Fruit fly (Drosophila melanogaster) whole organism, embryonic: ENCODE measurements around the gene CG4629.

Experiments used
- Atf6 ChIP-seq: fragments of 200-800 bp; sonication (Bioruptor generic); IDR thresholded peaks from 2 replicates; pipeline ENCODE4 v1.3.6; 2022; ENCODE audit warnings: missing biosample characterization, missing genetic modification characterization
- B-H1 ChIP-seq: fragments of 200-800 bp; sonication (Bioruptor generic); IDR thresholded peaks from 3 replicates; pipeline ENCODE4 v1.3.6; 2022; ENCODE audit warnings: missing biosample characterization, missing genetic modification characterization
- Bgb ChIP-seq: fragments of 200-800 bp; sonication (Bioruptor generic); IDR thresholded peaks from 2 replicates; pipeline ENCODE4 v1.3.6; 2022; ENCODE audit warnings: missing biosample characterization, missing genetic modification characterization; ENCODE audit not compliant: partially characterized antibody
- CG11695 ChIP-seq: fragments of 200-800 bp; sonication (Bioruptor generic); IDR thresholded peaks from 3 replicates; pipeline ENCODE4 v1.3.6; 2022; ENCODE audit warnings: missing biosample characterization, missing genetic modification characterization
- CG11696 ChIP-seq: fragments of 200-800 bp; sonication (Bioruptor generic); IDR thresholded peaks from 2 replicates; pipeline ENCODE4 v1.3.6; 2022; ENCODE audit warnings: missing biosample characterization, missing genetic modification characterization
- CG12155 ChIP-seq: fragments of 200-800 bp; sonication (Bioruptor generic); optimal IDR thresholded peaks from 3 replicates; lab custom pipeline; 2016; ENCODE audit warnings: missing biosample characterization, missing genetic modification characterization
- CG1233 ChIP-seq: fragments of 200-800 bp; sonication (Bioruptor generic); optimal IDR thresholded peaks from 4 replicates; lab custom pipeline; 2018; ENCODE audit warnings: missing biosample characterization, mild to moderate bottlenecking, missing genetic modification characterization
- CG12942 ChIP-seq: fragments of 200-800 bp; sonication (Bioruptor generic); optimal IDR thresholded peaks from 3 replicates; lab custom pipeline; 2016; ENCODE audit warnings: missing biosample characterization, missing genetic modification characterization
- CG15479 ChIP-seq: fragments of 200-800 bp; sonication (Bioruptor generic); optimal IDR thresholded peaks from 3 replicates; lab custom pipeline; 2019; ENCODE audit warnings: missing biosample characterization, mild to moderate bottlenecking, missing genetic modification characterization, moderate library complexity
- CG17328 ChIP-seq: fragments of 200-800 bp; sonication (Bioruptor generic); IDR thresholded peaks from 2 replicates; pipeline ENCODE4 v1.3.6; 2022; ENCODE audit warnings: missing biosample characterization, missing genetic modification characterization
- CG17568 ChIP-seq: fragments of 200-800 bp; sonication (Bioruptor generic); optimal IDR thresholded peaks from 2 replicates; lab custom pipeline; 2018; ENCODE audit warnings: missing biosample characterization, mild to moderate bottlenecking, missing genetic modification characterization, moderate library complexity
- CG18011 ChIP-seq: fragments of 200-800 bp; sonication (Bioruptor generic); optimal IDR thresholded peaks from 2 replicates; lab custom pipeline; 2017; ENCODE audit warnings: missing biosample characterization, missing genetic modification characterization, mild to moderate bottlenecking, moderate library complexity, missing genotype
- CG3065 ChIP-seq: fragments of 200-800 bp; sonication (Bioruptor generic); optimal IDR thresholded peaks from 2 replicates; lab custom pipeline; 2016; ENCODE audit warnings: missing biosample characterization, missing genetic modification characterization
- CG3163 ChIP-seq: fragments of 200-800 bp; sonication (Bioruptor generic); optimal IDR thresholded peaks from 3 replicates; lab custom pipeline; 2016; ENCODE audit warnings: missing biosample characterization, missing genetic modification characterization
- CG3281 ChIP-seq: fragments of 200-800 bp; sonication (Bioruptor generic); optimal IDR thresholded peaks from 3 replicates; lab custom pipeline; 2017; ENCODE audit warnings: missing biosample characterization, mild to moderate bottlenecking, missing genetic modification characterization
- CG4730 ChIP-seq: fragments of 200-800 bp; sonication (Bioruptor generic); IDR thresholded peaks from 2 replicates; pipeline ENCODE4 v1.3.6; 2022; ENCODE audit warnings: missing biosample characterization, missing genetic modification characterization
- CG6791 ChIP-seq: fragments of 200-800 bp; sonication (Bioruptor generic); IDR thresholded peaks from 3 replicates; pipeline ENCODE4 v1.3.6; 2022; ENCODE audit warnings: missing biosample characterization, missing genetic modification characterization; ENCODE audit not compliant: partially characterized antibody
- CG8359 ChIP-seq: fragments of 200-800 bp; sonication (Bioruptor generic); optimal IDR thresholded peaks from 2 replicates; lab custom pipeline; 2017; ENCODE audit warnings: missing biosample characterization, mild to moderate bottlenecking, missing genetic modification characterization, borderline replicate concordance
- CHES-1-like ChIP-seq: fragments of 200-800 bp; sonication (Bioruptor generic); optimal IDR thresholded peaks from 2 replicates; lab custom pipeline; 2016; ENCODE audit warnings: missing biosample characterization, missing genetic modification characterization
- Dp ChIP-seq: fragments of 200-800 bp; sonication (Bioruptor generic); optimal IDR thresholded peaks from 2 replicates; lab custom pipeline; 2018; ENCODE audit warnings: missing biosample characterization, mild to moderate bottlenecking, missing genetic modification characterization, moderate library complexity
- Dref ChIP-seq: fragments of 200-800 bp; sonication (Bioruptor generic); IDR thresholded peaks from 2 replicates; pipeline ENCODE4 v1.3.6; 2022; ENCODE audit warnings: missing biosample characterization, missing genetic modification characterization
- Drgx ChIP-seq: fragments of 200-800 bp; sonication (Bioruptor generic); IDR thresholded peaks from 2 replicates; pipeline ENCODE4 v1.3.6; 2022; ENCODE audit warnings: missing biosample characterization, missing genetic modification characterization
- Gsc ChIP-seq: fragments of 200-800 bp; sonication (Bioruptor generic); IDR thresholded peaks from 2 replicates; pipeline ENCODE4 v1.3.6; 2022; ENCODE audit warnings: missing biosample characterization, missing genetic modification characterization
- H2.0 ChIP-seq: fragments of 200-800 bp; sonication (Bioruptor generic); IDR thresholded peaks from 2 replicates; pipeline ENCODE4 v1.3.6; 2022; ENCODE audit warnings: missing biosample characterization, missing genetic modification characterization
- HHEX ChIP-seq: fragments of 200-800 bp; sonication (Bioruptor generic); optimal IDR thresholded peaks from 3 replicates; lab custom pipeline; 2017; ENCODE audit warnings: missing biosample characterization, mild to moderate bottlenecking, missing genetic modification characterization, missing genetic modification reagents
- Lhr ChIP-seq: fragments of 200-800 bp; sonication (Bioruptor generic); optimal IDR thresholded peaks from 3 replicates; lab custom pipeline; 2017; ENCODE audit warnings: mild to moderate bottlenecking, missing biosample characterization, missing genetic modification reagents, missing genetic modification characterization
- Lpt ChIP-seq: fragments of >200 bp; optimal IDR thresholded peaks from 2 replicates; lab custom pipeline; 2018; ENCODE audit warnings: missing biosample characterization, missing genetic modification characterization
- MTF-1 ChIP-seq: fragments of 200-800 bp; sonication (Bioruptor generic); optimal IDR thresholded peaks from 2 replicates; lab custom pipeline; 2018; ENCODE audit warnings: missing biosample characterization, mild to moderate bottlenecking, missing genetic modification characterization, borderline replicate concordance
- Opbp ChIP-seq: fragments of 200-800 bp; sonication (Bioruptor generic); IDR thresholded peaks from 3 replicates; pipeline ENCODE4 v1.3.6; 2022; ENCODE audit warnings: missing biosample characterization, missing genetic modification characterization; ENCODE audit not compliant: partially characterized antibody
- Sry-δ ChIP-seq: fragments of 200-800 bp; sonication (Bioruptor generic); optimal IDR thresholded peaks from 2 replicates; lab custom pipeline; 2016; ENCODE audit warnings: missing biosample characterization, missing genetic modification characterization
- Taf1 ChIP-seq: fragments of 200-800 bp; sonication (Bioruptor generic); IDR thresholded peaks from 2 replicates; pipeline ENCODE4 v1.3.6; 2022; ENCODE audit warnings: missing biosample characterization, missing genetic modification characterization
- Usf ChIP-seq: fragments of 200-800 bp; sonication (Bioruptor generic); optimal IDR thresholded peaks from 2 replicates; lab custom pipeline; 2017; ENCODE audit warnings: missing genotype, missing biosample characterization, missing genetic modification characterization
- ara ChIP-seq: fragments of 200-800 bp; sonication (Bioruptor generic); IDR thresholded peaks from 2 replicates; pipeline ENCODE4 v1.3.6; 2022; ENCODE audit warnings: missing biosample characterization, missing genetic modification characterization
- dysf ChIP-seq: fragments of 200-800 bp; sonication (Bioruptor generic); IDR thresholded peaks from 3 replicates; pipeline ENCODE4 v1.3.6; 2022; ENCODE audit warnings: missing biosample characterization, missing genetic modification characterization
- exex ChIP-seq: fragments of 200-800 bp; sonication (Bioruptor generic); optimal IDR thresholded peaks from 4 replicates; lab custom pipeline; 2018; ENCODE audit warnings: missing biosample characterization, mild to moderate bottlenecking, missing genetic modification characterization, moderate library complexity
- eyg ChIP-seq: fragments of 200-800 bp; sonication (Bioruptor generic); optimal IDR thresholded peaks from 3 replicates; lab custom pipeline; 2016; ENCODE audit warnings: missing biosample characterization, missing genetic modification characterization
- gro ChIP-seq: fragments of 200-800 bp; sonication (Bioruptor generic); optimal IDR thresholded peaks from 2 replicates; lab custom pipeline; 2016; ENCODE audit warnings: missing biosample characterization, missing genetic modification characterization
- gt ChIP-seq: fragments of 200-800 bp; sonication (Bioruptor generic); IDR thresholded peaks from 2 replicates; pipeline ENCODE4 v1.3.6; 2022; ENCODE audit warnings: missing biosample characterization, missing genetic modification characterization
- insv ChIP-seq, 2 experiments: fragments of 200-800 bp; sonication (Bioruptor generic); optimal IDR thresholded peaks; 3 replicates each; lab custom pipeline; 2016 to 2018; ENCODE audit warnings: missing biosample characterization in 2 of 2, missing genetic modification characterization in 2 of 2
- nerfin-2 ChIP-seq: fragments of 200-800 bp; sonication (Bioruptor generic); IDR thresholded peaks from 2 replicates; pipeline ENCODE4 v1.3.6; 2022; ENCODE audit warnings: missing biosample characterization, missing genetic modification characterization; ENCODE audit not compliant: partially characterized antibody
- p53 ChIP-seq: fragments of 200-800 bp; sonication (Bioruptor generic); optimal IDR thresholded peaks from 2 replicates; lab custom pipeline; 2016; ENCODE audit warnings: missing biosample characterization, missing genetic modification characterization
- pum ChIP-seq: fragments of 200-800 bp; sonication (Bioruptor generic); optimal IDR thresholded peaks from 2 replicates; lab custom pipeline; 2016; ENCODE audit warnings: missing biosample characterization, missing genetic modification characterization
- ro ChIP-seq: fragments of 200-800 bp; sonication (Bioruptor generic); IDR thresholded peaks from 2 replicates; pipeline ENCODE4 v1.3.6; 2022; ENCODE audit warnings: missing biosample characterization, missing genetic modification characterization
- sc ChIP-seq, 3 experiments: fragments of >200 bp in 2 of 3; fragments of 200-800 bp in 1 of 3; sonication (Bioruptor generic) in 1 of 3; optimal IDR thresholded peaks; 2 replicates in 2 of 3; 3 replicates in 1 of 3; lab custom pipeline; 2017; ENCODE audit warnings: mild to moderate bottlenecking in 1 of 3, missing biosample characterization in 1 of 3, missing genetic modification characterization in 1 of 3, missing genetic modification reagents in 1 of 3
- scrt ChIP-seq: fragments of 200-800 bp; sonication (Bioruptor generic); optimal IDR thresholded peaks from 2 replicates; lab custom pipeline; 2018; ENCODE audit warnings: missing biosample characterization, mild to moderate bottlenecking, missing genetic modification characterization, moderate library complexity
- shn ChIP-seq: fragments of 200-800 bp; sonication (Bioruptor generic); optimal IDR thresholded peaks from 3 replicates; lab custom pipeline; 2016; ENCODE audit warnings: missing biosample characterization, missing genetic modification characterization
- slp2 ChIP-seq: fragments of 200-800 bp; sonication (Bioruptor generic); optimal IDR thresholded peaks from 2 replicates; lab custom pipeline; 2016; ENCODE audit warnings: missing biosample characterization, missing genetic modification characterization
- tll ChIP-seq, 2 experiments: fragments of 200-800 bp in 1 of 2; fragments of >200 bp in 1 of 2; sonication (Bioruptor generic) in 1 of 2; optimal IDR thresholded peaks; 2 replicates each; lab custom pipeline; 2017 to 2019; ENCODE audit warnings: missing biosample characterization in 2 of 2, missing genetic modification characterization in 2 of 2, mild to moderate bottlenecking in 1 of 2, moderate library complexity in 1 of 2
- zen2 ChIP-seq: fragments of 200-800 bp; sonication (Bioruptor generic); IDR thresholded peaks from 3 replicates; pipeline ENCODE4 v1.3.6; 2022; ENCODE audit warnings: missing biosample characterization, missing genetic modification characterization; ENCODE audit not compliant: partially characterized antibody
- zfh1 ChIP-seq: fragments of 200-800 bp; sonication (Bioruptor generic); IDR thresholded peaks from 3 replicates; pipeline ENCODE4 v1.3.6; 2022; ENCODE audit warnings: missing biosample characterization, missing genetic modification characterization

CG4629 gene

dm6 chr2L:1077469-1077993, 24.8 kb downstream of the CG4629 start, which contains the start of the genes S and ast (continued):
- TF ChIP-seq dysf (0 out of 3 replicates have a peak, but pooled peaks have one; percentile 27), CG12942 (GFP tag; lab: Kevin White, UChicago) (no peak), sc (optimal IDR thresholded peaks at IDR 0.05; lab: Kevin White, UChicago) (no peak), sc (GFP tag; optimal IDR thresholded peaks at IDR 0.05; lab: Kevin White, UChicago) (no peak), CG4730 (GFP tag; lab: Robert Waterston, UW) (no peak), ara (GFP tag; lab: Robert Waterston, UW) (0 out of 2 replicates have a peak, but pooled peaks have one; percentile 6), CG15479 (GFP tag; lab: Kevin White, UChicago) (peak; percentile 70), B-H1 (no peak), H2.0 (no peak), Lhr (peak; percentile 74), eyg (GFP tag; lab: Kevin White, UChicago) (no peak), HHEX (GFP tag; lab: Kevin White, UChicago) (no peak), CG18011 (GFP tag; lab: Kevin White, UChicago) (no peak), shn (GFP tag; lab: Kevin White, UChicago) (peak; percentile 6), CG17568 (GFP tag; lab: Kevin White, UChicago) (no peak), insv (GFP tag; optimal IDR thresholded peaks at IDR 0.05; lab: Kevin White, UChicago) (peak in 1 of 2 experiments; percentile 52), Bgb (GFP tag; lab: Robert Waterston, UW) (peak; percentile 99), Dp (GFP tag; lab: Kevin White, UChicago) (peak; percentile 65), CG11696 (no peak), Atf6 (GFP tag; lab: Robert Waterston, UW) (peak; percentile 37; the same call in 1 of the 2 replicates), CHES-1-like (GFP tag; lab: Kevin White, UChicago) (peak; percentile 79), Dref (peak; percentile 95), exex (tag; lab: Kevin White, UChicago) (no peak), Lpt (GFP tag; lab: Kevin White, UChicago) (no peak), p53 (GFP tag; lab: Kevin White, UChicago) (peak; percentile 39), gt (GFP tag; lab: Robert Waterston, UW) (no peak), CG12155 (GFP tag; lab: Kevin White, UChicago) (no peak), CG1233 (GFP tag; lab: Kevin White, UChicago) (no peak), scrt (GFP tag; lab: Kevin White, UChicago) (peak; percentile 34), Gsc (GFP tag; lab: Robert Waterston, UW) (no peak), MTF-1 (GFP tag; lab: Kevin White, UChicago) (no peak), Usf (GFP tag; lab: Kevin White, UChicago) (no peak), ro (GFP tag; lab: Robert Waterston, UW) (no peak), gro (peak; percentile 73), nerfin-2 (GFP tag; lab: Robert Waterston, UW) (peak; percentile 93), zfh1 (GFP tag; lab: Robert Waterston, UW) (peak; percentile 61; the same call in 2 of the 3 replicates), CG17328 (GFP tag; lab: Robert Waterston, UW) (0 out of 2 replicates have a peak, but pooled peaks have one; percentile 20), CG3163 (GFP tag; lab: Kevin White, UChicago) (no peak), pum (GFP tag; lab: Kevin White, UChicago) (peak; percentile 0), CG6791 (GFP tag; lab: Robert Waterston, UW) (peak; percentile 98), slp2 (GFP tag; lab: Kevin White, UChicago) (no peak), CG8359 (GFP tag; lab: Kevin White, UChicago) (no peak), CG11695 (GFP tag; lab: Robert Waterston, UW) (no peak), CG3281 (GFP tag; lab: Kevin White, UChicago) (no peak), Drgx (GFP tag; lab: Robert Waterston, UW) (no peak), Sry-δ (GFP tag; lab: Kevin White, UChicago) (peak; percentile 99), Taf1 (GFP tag; lab: Robert Waterston, UW) (no peak), CG3065 (peak; percentile 37), Opbp (GFP tag; lab: Robert Waterston, UW) (peak; percentile 99), zen2 (GFP tag; lab: Robert Waterston, UW) (peak; percentile 95), tll (GFP tag; optimal IDR thresholded peaks at IDR 0.05; lab: Kevin White, UChicago) (no peak)
